Worm (Caenorhabditis elegans): ENCODE measurements around the gene ZK105.12.

ZK105.12 gene

ce11 chrV:7726927-7727326 lies 11.0 kb upstream of the ZK105.12 start:
- TF ChIP-seq egl-27 (tag; optimal IDR thresholded peaks at IDR 0.05), result no peak
- TF ChIP-seq fos-1 (tag; optimal IDR thresholded peaks at IDR 0.05), result no peak
- peak; percentile 18 for TF ChIP-seq nfya-1 (tag; optimal IDR thresholded peaks at IDR 0.05; ENCODE audit: insufficient read depth)
- TF ChIP-seq skn-1 (tag; optimal IDR thresholded peaks at IDR 0.05), result no peak

ce11 chrV:7726202-7726601 lies 10.3 kb upstream of the ZK105.12 start:
- no peak for TF ChIP-seq unc-62 (GFP tag; optimal IDR thresholded peaks at IDR 0.05)
- no peak for TF ChIP-seq ama-1 (optimal IDR thresholded peaks at IDR 0.05)
- no peak for TF ChIP-seq mdl-1 (tag; optimal IDR thresholded peaks at IDR 0.05)

ce11 chrV:7723967-7724544 lies 8.1 kb upstream of the ZK105.12 start, which contains the start of the genes ZK105.6 and ZK105.8:
TSS of gene ZK105.6 (minus strand) at chrV:7724067.
TSS of gene ZK105.8 (plus strand) at chrV:7724494.
- no peak for TF ChIP-seq skn-1 (tag; optimal IDR thresholded peaks at IDR 0.05)
- TF ChIP-seq unc-62 (GFP tag; optimal IDR thresholded peaks at IDR 0.05), result no peak
- no peak for TF ChIP-seq nhr-23 (tag; optimal IDR thresholded peaks at IDR 0.05)
- no peak for TF ChIP-seq ztf-11 (tag; optimal IDR thresholded peaks at IDR 0.05)
- no peak for TF ChIP-seq mdl-1 (tag; optimal IDR thresholded peaks at IDR 0.05)
- TF ChIP-seq jun-1 (tag; optimal IDR thresholded peaks at IDR 0.05), result no peak
- no peak for TF ChIP-seq fos-1 (tag; optimal IDR thresholded peaks at IDR 0.05)
- no peak for TF ChIP-seq nhr-11 (tag; optimal IDR thresholded peaks at IDR 0.05)
- no peak for TF ChIP-seq eor-1 (tag; optimal IDR thresholded peaks at IDR 0.05)

ce11 chrV:7721945-7722344 lies 6.0 kb upstream of the ZK105.12 start, which contains the start of gene ZK105.14:
TSS of gene ZK105.14 (minus strand) at chrV:7722045.
- no peak for TF ChIP-seq zag-1 (tag; optimal IDR thresholded peaks at IDR 0.05)

- TF ChIP-seq hmg-11 (tag; optimal IDR thresholded peaks at IDR 0.05) (no peak), nhr-23 (tag; optimal IDR thresholded peaks at IDR 0.05) (no peak), ceh-82 (tag; optimal IDR thresholded peaks at IDR 0.05) (no peak), snpc-4 (tag; optimal IDR thresholded peaks at IDR 0.05) (no peak), nhr-43 (tag; optimal IDR thresholded peaks at IDR 0.05; ENCODE audit: poor library complexity, severe bottlenecking) (no peak), mdl-1 (tag; optimal IDR thresholded peaks at IDR 0.05) (no peak), ceh-28 (tag; optimal IDR thresholded peaks at IDR 0.05) (no peak), fos-1 (tag; optimal IDR thresholded peaks at IDR 0.05) (no peak), jun-1 (tag; optimal IDR thresholded peaks at IDR 0.05) (no peak), lsy-12 (tag; optimal IDR thresholded peaks at IDR 0.05) (no peak), elt-3 (tag; optimal IDR thresholded peaks at IDR 0.05) (no peak)
Observed at ce11 chrV:7717629-7718028, 1.7 kb upstream of the ZK105.12 start, which contains the start of gene ZK105.5. TSS of gene ZK105.5 (minus strand) at chrV:7717729.

- TF ChIP-seq pha-4 (tag; optimal IDR thresholded peaks at IDR 0.05), result no peak
- no peak for TF ChIP-seq ceh-9 (tag; optimal IDR thresholded peaks at IDR 0.05)
- no peak for TF ChIP-seq elt-2 (tag; optimal IDR thresholded peaks at IDR 0.05)
- TF ChIP-seq elt-3 (tag; optimal IDR thresholded peaks at IDR 0.05), result no peak
- TF ChIP-seq nhr-12 (tag; optimal IDR thresholded peaks at IDR 0.05), result no peak
- no peak for TF ChIP-seq aly-2 (tag; optimal IDR thresholded peaks at IDR 0.05)
Observed at ce11 chrV:7713691-7714090, 2.2 kb downstream of the ZK105.12 start, which contains the start of gene ZK105.1. TSS of gene ZK105.1 (plus strand) at chrV:7713991.

- no peak for TF ChIP-seq nhr-23 (tag; optimal IDR thresholded peaks at IDR 0.05)
- TF ChIP-seq pha-4 (tag; optimal IDR thresholded peaks at IDR 0.05), result no peak
- TF ChIP-seq egl-5 (tag; optimal IDR thresholded peaks at IDR 0.05), result no peak
- no peak for TF ChIP-seq daf-12 (tag; optimal IDR thresholded peaks at IDR 0.05)
Observed at ce11 chrV:7713072-7713471, 2.9 kb downstream of the ZK105.12 start, which contains the start of gene ZK105.13. TSS of gene ZK105.13 (minus strand) at chrV:7713172.

ce11 chrV:7708525-7708924 lies 7.4 kb downstream of the ZK105.12 start, which contains the start of gene ZK105.11:
TSS of gene ZK105.11 (minus strand) at chrV:7708625.
- TF ChIP-seq lin-15B (tag; optimal IDR thresholded peaks at IDR 0.05), result no peak
- TF ChIP-seq R02D3.7 (tag; optimal IDR thresholded peaks at IDR 0.05), result no peak
- no peak for TF ChIP-seq hmg-11 (tag; optimal IDR thresholded peaks at IDR 0.05)
- TF ChIP-seq snpc-4 (tag; optimal IDR thresholded peaks at IDR 0.05), result no peak
- TF ChIP-seq fos-1 (tag; optimal IDR thresholded peaks at IDR 0.05), result no peak
- TF ChIP-seq pha-4 (tag; optimal IDR thresholded peaks at IDR 0.05), result no peak
- TF ChIP-seq elt-2 (tag; optimal IDR thresholded peaks at IDR 0.05), result no peak
- TF ChIP-seq skn-1 (tag; optimal IDR thresholded peaks at IDR 0.05), result no peak
- no peak for TF ChIP-seq zag-1 (tag; optimal IDR thresholded peaks at IDR 0.05)
- no peak for TF ChIP-seq lin-39 (tag; optimal IDR thresholded peaks at IDR 0.05)
- no peak for TF ChIP-seq eor-1 (tag; optimal IDR thresholded peaks at IDR 0.05)
- TF ChIP-seq egl-27 (tag; optimal IDR thresholded peaks at IDR 0.05), result no peak
- no peak for TF ChIP-seq aly-2 (tag; optimal IDR thresholded peaks at IDR 0.05)
- TF ChIP-seq mml-1 (tag; optimal IDR thresholded peaks at IDR 0.05), result no peak
- TF ChIP-seq ztf-4 (tag; optimal IDR thresholded peaks at IDR 0.05), result no peak
- no peak for TF ChIP-seq nhr-76 (tag; optimal IDR thresholded peaks at IDR 0.05)
- TF ChIP-seq jun-1 (tag; optimal IDR thresholded peaks at IDR 0.05), result no peak
- TF ChIP-seq nhr-11 (tag; optimal IDR thresholded peaks at IDR 0.05), result no peak
